Fruit fly (Drosophila melanogaster) whole organism: ENCODE results near the gene CG8519.

Experiments
- CG8478 ChIP-seq: fragments of >200 bp; optimal IDR thresholded peaks from 2 replicates; lab custom pipeline; 2018; ENCODE audit warnings: inconsistent platforms
- Dll ChIP-seq: fragments of >200 bp; optimal IDR thresholded peaks from 2 replicates; lab custom pipeline; 2017
- EcR ChIP-seq, 2 experiments: fragments of >200 bp; optimal IDR thresholded peaks; 2 replicates each; lab custom pipeline; 2017; ENCODE audit warnings: missing biosample characterization in 2 of 2, missing genetic modification characterization in 2 of 2, missing genetic modification reagents in 2 of 2
- pan ChIP-seq: fragments of >200 bp; optimal IDR thresholded peaks from 2 replicates; lab custom pipeline; 2017
- psq ChIP-seq: fragments of >200 bp; optimal IDR thresholded peaks from 2 replicates; lab custom pipeline; 2017
- usp ChIP-seq: fragments of >200 bp; optimal IDR thresholded peaks from 2 replicates; lab custom pipeline; 2017; ENCODE audit warnings: missing biosample characterization, missing genetic modification characterization, mixed read lengths

- TF ChIP-seq Dll (lab: Kevin White, UChicago) = no peak
- TF ChIP-seq EcR (GFP tag; optimal IDR thresholded peaks at IDR 0.05; lab: Kevin White, UChicago) = no peak
- TF ChIP-seq pan = no peak
- no peak for TF ChIP-seq usp (GFP tag; lab: Kevin White, UChicago)
- no peak for TF ChIP-seq CG8478 (lab: Kevin White, UChicago)
- TF ChIP-seq psq (lab: Kevin White, UChicago) = no peak
Measured at dm6 chr3L:6756197-6756736, 51.6 kb downstream of the CG8519 start, which contains the start of gene Ist1.
